Worm (Caenorhabditis elegans) whole organism, L1 larva: ENCODE results near the gene Y116A8C.469.

Experiments
- C04F5.9 ChIP-seq: sonication (generic microtip); optimal IDR thresholded peaks from 2 replicates; lab custom pipeline; 2016; ENCODE audit warnings: missing genetic modification characterization, missing compliant biosample characterization
- F16B12.6 ChIP-seq: fragments of 150-350 bp; optimal IDR thresholded peaks from 2 replicates; lab custom pipeline; 2014; ENCODE audit warnings: missing biosample characterization, missing genetic modification characterization
- ama-1 ChIP-seq: fragments of 150-350 bp; optimal IDR thresholded peaks from 2 replicates; lab custom pipeline; 2014
- ceh-82 ChIP-seq, 3 experiments: fragments of 150-350 bp in 1 of 3; sonication (generic microtip) in 2 of 3; optimal IDR thresholded peaks; 2 replicates each; lab custom pipeline; 2014 to 2017; ENCODE audit warnings: missing biosample characterization in 3 of 3, missing genetic modification characterization in 3 of 3
- ceh-90 ChIP-seq: sonication (generic microtip); optimal IDR thresholded peaks from 2 replicates; lab custom pipeline; 2016; ENCODE audit warnings: missing genetic modification characterization, missing compliant biosample characterization
- ces-1 ChIP-seq: fragments of 150-350 bp; optimal IDR thresholded peaks from 2 replicates; lab custom pipeline; 2014; ENCODE audit warnings: missing biosample characterization, missing genetic modification reagents, missing genetic modification characterization
- hlh-4 ChIP-seq: sonication (generic microtip); optimal IDR thresholded peaks from 2 replicates; lab custom pipeline; 2016; ENCODE audit warnings: mild to moderate bottlenecking, missing genetic modification characterization, missing compliant biosample characterization
- lsy-2 ChIP-seq, 2 experiments: fragments of 150-350 bp; optimal IDR thresholded peaks; 2 replicates each; lab custom pipeline; 2014; ENCODE audit warnings: missing biosample characterization in 2 of 2, missing genetic modification characterization in 2 of 2
- pqm-1 ChIP-seq: sonication (generic microtip); optimal IDR thresholded peaks from 3 replicates; lab custom pipeline; 2017; ENCODE audit warnings: missing biosample characterization, missing genetic modification characterization
- tbx-2 ChIP-seq: sonication (generic microtip); optimal IDR thresholded peaks from 2 replicates; lab custom pipeline; 2016; ENCODE audit warnings: missing genetic modification characterization, missing compliant biosample characterization
- unc-62 ChIP-seq: fragments of 150-350 bp; optimal IDR thresholded peaks from 2 replicates; lab custom pipeline; 2014; ENCODE audit warnings: missing biosample characterization, missing genetic modification reagents, missing genetic modification characterization
- zag-1 ChIP-seq: fragments of 150-350 bp; optimal IDR thresholded peaks from 2 replicates; lab custom pipeline; 2014; ENCODE audit warnings: missing biosample characterization, missing genetic modification characterization
- ztf-11 ChIP-seq, 2 experiments: sonication (generic microtip); optimal IDR thresholded peaks; 2 replicates each; lab custom pipeline; 2016 to 2017; ENCODE audit warnings: missing genetic modification characterization in 2 of 2, missing biosample characterization in 1 of 2, missing compliant biosample characterization in 1 of 2

DNA sequence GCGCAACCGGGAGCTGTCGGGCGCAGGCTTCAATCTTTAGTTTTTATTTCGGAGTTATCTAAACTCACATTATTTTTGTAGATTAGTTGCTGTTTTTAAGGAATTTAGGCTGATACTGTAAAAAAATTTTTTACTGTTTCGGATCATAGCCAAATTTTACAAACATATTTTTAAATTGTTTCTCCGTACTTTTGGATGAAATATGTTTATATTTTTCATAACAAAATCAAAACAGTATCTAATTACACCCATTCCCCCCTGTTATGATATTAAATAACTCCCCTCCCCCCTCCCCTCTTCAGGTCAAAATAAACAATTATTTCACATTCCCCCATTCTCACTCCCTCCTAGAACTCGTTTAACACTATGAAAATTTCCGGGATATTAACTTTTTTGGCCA is 2.0 kb downstream of the Y116A8C.469 start, which contains the start of gene Y116A8C.3:
- no peak for TF ChIP-seq hlh-4 (tag; lab: Kevin White, UChicago)
- TF ChIP-seq C04F5.9 (tag; lab: Kevin White, UChicago): no peak
- no peak for TF ChIP-seq zag-1 (tag; lab: Kevin White, UChicago)
- TF ChIP-seq ama-1 (lab: Kevin White, UChicago): no peak
- TF ChIP-seq F16B12.6 (tag; lab: Kevin White, UChicago): no peak
- TF ChIP-seq ces-1: no peak
- TF ChIP-seq ceh-90 (tag; lab: Kevin White, UChicago): no peak
- TF ChIP-seq ceh-82 (tag; optimal IDR thresholded peaks at IDR 0.05; lab: Kevin White, UChicago): no peak
- TF ChIP-seq pqm-1 (tag; lab: Kevin White, UChicago): no peak
- TF ChIP-seq lsy-2 (tag; optimal IDR thresholded peaks at IDR 0.05; lab: Kevin White, UChicago): no peak
- TF ChIP-seq ztf-11 (tag; optimal IDR thresholded peaks at IDR 0.05; lab: Kevin White, UChicago): no peak
- TF ChIP-seq tbx-2: no peak
- no peak for TF ChIP-seq unc-62
